Worm (Caenorhabditis elegans) whole organism, L2 larva: Measurements from ENCODE around the gene lec-9.

Source experiments
- C34F6.9 ChIP-seq: fragments of 150-350 bp; optimal IDR thresholded peaks from 2 replicates; lab custom pipeline; 2014; ENCODE audit warnings: missing biosample characterization, missing genetic modification characterization
- F13H6.1 ChIP-seq: sonication (generic microtip); optimal IDR thresholded peaks from 2 replicates; lab custom pipeline; 2016; ENCODE audit warnings: missing genetic modification characterization, missing compliant biosample characterization
- R02D3.7 ChIP-seq: fragments of 150-350 bp; optimal IDR thresholded peaks from 2 replicates; lab custom pipeline; 2014; ENCODE audit warnings: missing biosample characterization, missing genetic modification characterization
- Y55F3AM.14 ChIP-seq: fragments of 200-800 bp; sonication (Bioruptor generic); optimal IDR thresholded peaks from 2 replicates; lab custom pipeline; 2018; ENCODE audit warnings: mild to moderate bottlenecking, missing genetic modification characterization, missing compliant biosample characterization
- ZK546.5 ChIP-seq: sonication (generic microtip); optimal IDR thresholded peaks from 2 replicates; lab custom pipeline; 2017; ENCODE audit warnings: missing biosample characterization, missing genetic modification characterization
- alr-1 ChIP-seq: fragments of 150-350 bp; optimal IDR thresholded peaks from 2 replicates; lab custom pipeline; 2014; ENCODE audit warnings: missing biosample characterization, missing genetic modification characterization
- aly-2 ChIP-seq: fragments of 150-350 bp; optimal IDR thresholded peaks from 2 replicates; lab custom pipeline; 2014; ENCODE audit warnings: missing biosample characterization, missing genetic modification characterization
- ama-1 ChIP-seq: fragments of 150-350 bp; optimal IDR thresholded peaks from 2 replicates; lab custom pipeline; 2018; ENCODE audit warnings: inconsistent platforms
- blmp-1 ChIP-seq: sonication (generic microtip); optimal IDR thresholded peaks from 2 replicates; lab custom pipeline; 2017; ENCODE audit warnings: missing genetic modification characterization, mild to moderate bottlenecking, missing compliant biosample characterization, antibody characterized with exemption, moderate library complexity; ENCODE audit not compliant: insufficient read depth
- ceh-16 ChIP-seq: fragments of 150-350 bp; optimal IDR thresholded peaks from 2 replicates; lab custom pipeline; 2014; ENCODE audit warnings: missing biosample characterization, missing genetic modification characterization
- ceh-82 ChIP-seq: fragments of 150-350 bp; optimal IDR thresholded peaks from 2 replicates; lab custom pipeline; 2014; ENCODE audit warnings: missing biosample characterization, missing genetic modification characterization
- crh-2 ChIP-seq: sonication (generic microtip); optimal IDR thresholded peaks from 2 replicates; lab custom pipeline; 2017; ENCODE audit warnings: missing biosample characterization, missing genetic modification characterization
- dmd-4 ChIP-seq: sonication (generic microtip); optimal IDR thresholded peaks from 2 replicates; lab custom pipeline; 2017; ENCODE audit warnings: missing biosample characterization, missing genetic modification characterization
- egl-27 ChIP-seq: sonication (generic microtip); optimal IDR thresholded peaks from 3 replicates; lab custom pipeline; 2017; ENCODE audit warnings: missing biosample characterization, missing genetic modification reagents, missing genetic modification characterization
- elt-1 ChIP-seq: fragments of 150-350 bp; optimal IDR thresholded peaks from 2 replicates; lab custom pipeline; 2014; ENCODE audit warnings: missing biosample characterization, missing genetic modification characterization
- elt-3 ChIP-seq: sonication (generic microtip); optimal IDR thresholded peaks from 2 replicates; lab custom pipeline; 2017; ENCODE audit warnings: missing biosample characterization, missing genetic modification characterization
- fos-1 ChIP-seq: fragments of 150-350 bp; optimal IDR thresholded peaks from 2 replicates; lab custom pipeline; 2014; ENCODE audit warnings: missing biosample characterization, missing genetic modification characterization
- gmeb-1 ChIP-seq: fragments of 150-350 bp; optimal IDR thresholded peaks from 2 replicates; lab custom pipeline; 2014; ENCODE audit warnings: missing biosample characterization, missing genetic modification characterization
- lin-11 ChIP-seq: fragments of 150-350 bp; sonication (generic microtip); optimal IDR thresholded peaks from 2 replicates; lab custom pipeline; 2014; ENCODE audit warnings: missing biosample characterization, missing genetic modification characterization, inconsistent platforms, mixed read lengths
- lin-13 ChIP-seq: fragments of 150-350 bp; optimal IDR thresholded peaks from 2 replicates; lab custom pipeline; 2014; ENCODE audit warnings: missing biosample characterization, missing genetic modification reagents, missing genetic modification characterization
- lin-39 ChIP-seq: fragments of 150-350 bp; optimal IDR thresholded peaks from 2 replicates; lab custom pipeline; 2014; ENCODE audit warnings: missing biosample characterization, missing genetic modification reagents, missing genetic modification characterization
- lsy-2 ChIP-seq, 2 experiments: fragments of 150-350 bp in 1 of 2; sonication (generic microtip) in 1 of 2; optimal IDR thresholded peaks; 2 replicates each; lab custom pipeline; 2014 to 2017; ENCODE audit warnings: missing biosample characterization in 2 of 2, missing genetic modification characterization in 2 of 2
- mab-5 ChIP-seq: fragments of 150-350 bp; optimal IDR thresholded peaks from 2 replicates; lab custom pipeline; 2014; ENCODE audit warnings: missing biosample characterization, missing genetic modification characterization
- mbf-1 ChIP-seq: sonication (generic microtip); optimal IDR thresholded peaks from 2 replicates; lab custom pipeline; 2017; ENCODE audit warnings: missing biosample characterization, missing genetic modification characterization
- mdl-1 ChIP-seq, 2 experiments: fragments of 150-350 bp in 1 of 2; sonication (generic microtip) in 1 of 2; optimal IDR thresholded peaks; 2 replicates each; lab custom pipeline; 2017; ENCODE audit warnings: missing biosample characterization in 2 of 2, missing genetic modification characterization in 2 of 2
- nhr-10 ChIP-seq: sonication (generic microtip); optimal IDR thresholded peaks from 2 replicates; lab custom pipeline; 2017; ENCODE audit warnings: missing biosample characterization, missing genetic modification characterization
- nhr-11 ChIP-seq: fragments of 150-350 bp; optimal IDR thresholded peaks from 2 replicates; lab custom pipeline; 2014; ENCODE audit warnings: missing biosample characterization, missing genetic modification characterization
- nhr-12 ChIP-seq: fragments of 150-350 bp; optimal IDR thresholded peaks from 2 replicates; lab custom pipeline; 2014; ENCODE audit warnings: missing biosample characterization, missing genetic modification characterization
- nhr-129 ChIP-seq: fragments of 150-350 bp; optimal IDR thresholded peaks from 2 replicates; lab custom pipeline; 2014; ENCODE audit warnings: missing biosample characterization, missing genetic modification characterization
- nhr-21 ChIP-seq: fragments of 150-350 bp; optimal IDR thresholded peaks from 2 replicates; lab custom pipeline; 2014; ENCODE audit warnings: missing biosample characterization, missing genetic modification characterization
- nhr-23 ChIP-seq: fragments of 150-350 bp; optimal IDR thresholded peaks from 2 replicates; lab custom pipeline; 2014; ENCODE audit warnings: missing biosample characterization, missing genetic modification reagents, missing genetic modification characterization
- nhr-237 ChIP-seq: fragments of 150-350 bp; optimal IDR thresholded peaks from 2 replicates; lab custom pipeline; 2014; ENCODE audit warnings: missing biosample characterization, missing genetic modification characterization
- nhr-25 ChIP-seq: fragments of 150-350 bp; sonication (generic microtip); optimal IDR thresholded peaks from 3 replicates; lab custom pipeline; 2014; ENCODE audit warnings: missing biosample characterization, missing genetic modification characterization
- nhr-6 ChIP-seq: fragments of 150-350 bp; optimal IDR thresholded peaks from 2 replicates; lab custom pipeline; 2014; ENCODE audit warnings: missing biosample characterization, missing genetic modification characterization
- nhr-77 ChIP-seq: fragments of 150-350 bp; optimal IDR thresholded peaks from 2 replicates; lab custom pipeline; 2014; ENCODE audit warnings: missing biosample characterization, missing genetic modification characterization
- peb-1 ChIP-seq: fragments of 150-350 bp; optimal IDR thresholded peaks from 2 replicates; lab custom pipeline; 2014; ENCODE audit warnings: missing biosample characterization, missing genetic modification characterization
- sem-4 ChIP-seq: fragments of 150-350 bp; optimal IDR thresholded peaks from 2 replicates; lab custom pipeline; 2014; ENCODE audit warnings: missing biosample characterization, missing genetic modification reagents, missing genetic modification characterization
- skn-1 ChIP-seq: sonication (generic microtip); optimal IDR thresholded peaks from 2 replicates; lab custom pipeline; 2017; ENCODE audit warnings: missing biosample characterization, missing genetic modification characterization
- sma-3 ChIP-seq: sonication (generic microtip); optimal IDR thresholded peaks from 2 replicates; lab custom pipeline; 2016; ENCODE audit warnings: missing genetic modification reagents, missing genetic modification characterization, missing compliant biosample characterization
- sma-9 ChIP-seq, 2 experiments: fragments of 150-350 bp in 1 of 2; sonication (generic microtip) in 1 of 2; optimal IDR thresholded peaks; 2 replicates each; lab custom pipeline; 2014 to 2016; ENCODE audit warnings: missing genetic modification characterization in 2 of 2, mild to moderate bottlenecking in 1 of 2, missing biosample characterization in 1 of 2, missing compliant biosample characterization in 1 of 2, missing genetic modification reagents in 1 of 2, moderate library complexity in 1 of 2
- snpc-4 ChIP-seq: fragments of 150-350 bp; optimal IDR thresholded peaks from 2 replicates; lab custom pipeline; 2014; ENCODE audit warnings: missing biosample characterization, missing genetic modification characterization
- unc-39 ChIP-seq: fragments of 150-350 bp; optimal IDR thresholded peaks from 2 replicates; lab custom pipeline; 2014; ENCODE audit warnings: missing biosample characterization, missing genetic modification characterization
- unc-55 ChIP-seq: fragments of 150-350 bp; sonication (generic microtip); optimal IDR thresholded peaks from 3 replicates; lab custom pipeline; 2014; ENCODE audit warnings: missing biosample characterization, missing genetic modification reagents, missing genetic modification characterization
- unc-62 ChIP-seq: fragments of 150-350 bp; optimal IDR thresholded peaks from 2 replicates; lab custom pipeline; 2014; ENCODE audit warnings: missing biosample characterization, missing genetic modification reagents, missing genetic modification characterization
- zag-1 ChIP-seq: fragments of 150-350 bp; optimal IDR thresholded peaks from 2 replicates; lab custom pipeline; 2014; ENCODE audit warnings: missing biosample characterization, missing genetic modification characterization
- ztf-1 ChIP-seq: fragments of 200-800 bp; sonication (Bioruptor generic); conservative IDR thresholded peaks from 2 replicates; pipeline ENCODE4 v1.3.6; 2022; ENCODE audit warnings: missing genetic modification characterization, missing compliant biosample characterization
- ztf-11 ChIP-seq: sonication (generic microtip); optimal IDR thresholded peaks from 2 replicates; lab custom pipeline; 2017; ENCODE audit warnings: missing biosample characterization, missing genetic modification characterization
- ztf-4 ChIP-seq: fragments of 150-350 bp; optimal IDR thresholded peaks from 2 replicates; lab custom pipeline; 2014; ENCODE audit warnings: missing biosample characterization, missing genetic modification characterization

lec-9 gene

ce11 chrX:17626599-17626998, 26.3 kb downstream of the lec-9 start:
- peak; percentile 17 for TF ChIP-seq nhr-129
- TF ChIP-seq lin-13 (GFP tag; lab: Kevin White, UChicago), result no peak

ce11 chrX:17627382-17627781, 27.1 kb downstream of the lec-9 start:
- peak; percentile 61 for TF ChIP-seq F13H6.1 (tag; lab: Kevin White, UChicago)
- peak; percentile 41 for TF ChIP-seq crh-2 (tag; lab: Kevin White, UChicago)
- TF ChIP-seq alr-1 (tag; lab: Kevin White, UChicago), result no peak
- no peak for TF ChIP-seq lin-39 (tag; lab: Kevin White, UChicago)
- TF ChIP-seq ceh-16, result no peak
- no peak for TF ChIP-seq R02D3.7 (tag; lab: Kevin White, UChicago)
- no peak for TF ChIP-seq mbf-1 (tag; lab: Kevin White, UChicago)
- TF ChIP-seq mab-5 (tag; lab: Kevin White, UChicago), result peak; percentile 10
- no peak for TF ChIP-seq nhr-23 (tag; lab: Kevin White, UChicago)
- peak in 1 of 2 experiments; percentile 41 for TF ChIP-seq mdl-1 (tag; optimal IDR thresholded peaks at IDR 0.05; lab: Kevin White, UChicago)
- no peak for TF ChIP-seq nhr-10 (tag; lab: Kevin White, UChicago)
- TF ChIP-seq blmp-1, result no peak
- no peak for TF ChIP-seq ZK546.5 (tag; lab: Kevin White, UChicago)
- TF ChIP-seq lin-11, result no peak
- TF ChIP-seq nhr-11 (tag; lab: Kevin White, UChicago), result no peak
- peak; percentile 39 for TF ChIP-seq sma-9 (GFP tag; optimal IDR thresholded peaks at IDR 0.05; lab: Kevin White, UChicago)
- TF ChIP-seq sma-9 (tag; optimal IDR thresholded peaks at IDR 0.05; lab: Kevin White, UChicago), result no peak
- peak; percentile 52 for TF ChIP-seq unc-55 (GFP tag; lab: Kevin White, UChicago)
- peak; percentile 63 for TF ChIP-seq zag-1 (tag; lab: Kevin White, UChicago)
- no peak for TF ChIP-seq egl-27 (tag; lab: Kevin White, UChicago)
- TF ChIP-seq ztf-1 (GFP tag; lab: Robert Waterston, UW), result no peak
- no peak for TF ChIP-seq fos-1 (tag; lab: Kevin White, UChicago)
- TF ChIP-seq unc-39 (tag; lab: Kevin White, UChicago), result no peak
- no peak for TF ChIP-seq nhr-77 (tag; lab: Kevin White, UChicago)
- no peak for TF ChIP-seq nhr-237
- no peak for TF ChIP-seq sma-3 (GFP tag; lab: Kevin White, UChicago)
- no peak for TF ChIP-seq lin-13 (GFP tag; lab: Kevin White, UChicago)
- TF ChIP-seq nhr-129, result peak; percentile 55
- TF ChIP-seq skn-1 (tag; lab: Kevin White, UChicago), result no peak
- TF ChIP-seq dmd-4, result no peak
- TF ChIP-seq aly-2, result no peak
- TF ChIP-seq lsy-2 (tag; optimal IDR thresholded peaks at IDR 0.05; lab: Kevin White, UChicago), result peak in 1 of 2 experiments; percentile 41
- TF ChIP-seq ztf-11 (tag; lab: Kevin White, UChicago), result no peak
- TF ChIP-seq nhr-21 (tag; lab: Kevin White, UChicago), result no peak
- TF ChIP-seq snpc-4 (tag; lab: Kevin White, UChicago), result peak; percentile 16
- no peak for TF ChIP-seq gmeb-1 (tag; lab: Kevin White, UChicago)
- TF ChIP-seq nhr-6, result no peak
- no peak for TF ChIP-seq unc-62 (GFP tag; lab: Kevin White, UChicago)
- TF ChIP-seq sem-4 (tag; lab: Kevin White, UChicago), result peak; percentile 20
- TF ChIP-seq elt-3 (tag; lab: Kevin White, UChicago), result no peak
- no peak for TF ChIP-seq peb-1
- peak; percentile 16 for TF ChIP-seq ama-1
- TF ChIP-seq Y55F3AM.14 (GFP tag; lab: Kevin White, UChicago), result no peak
- TF ChIP-seq nhr-12 (tag; lab: Kevin White, UChicago), result no peak
- no peak for TF ChIP-seq elt-1
- TF ChIP-seq ztf-4 (tag; lab: Kevin White, UChicago), result peak; percentile 26
- no peak for TF ChIP-seq nhr-25 (tag; lab: Kevin White, UChicago)
- TF ChIP-seq ceh-82 (tag; lab: Kevin White, UChicago), result no peak
- peak; percentile 62 for TF ChIP-seq C34F6.9 (tag; lab: Kevin White, UChicago)
- TF ChIP-seq, all 48 proteins: peak for 14
